Worm (Caenorhabditis elegans) whole organism, L2 larva: Measurements from ENCODE around the gene C39E9.8.

Experiments
- C34F6.9 ChIP-seq: fragments of 150-350 bp; optimal IDR thresholded peaks from 2 replicates; lab custom pipeline; 2014; ENCODE audit warnings: missing biosample characterization, missing genetic modification characterization
- F13H6.1 ChIP-seq: sonication (generic microtip); optimal IDR thresholded peaks from 2 replicates; lab custom pipeline; 2016; ENCODE audit warnings: missing genetic modification characterization, missing compliant biosample characterization
- R02D3.7 ChIP-seq: fragments of 150-350 bp; optimal IDR thresholded peaks from 2 replicates; lab custom pipeline; 2014; ENCODE audit warnings: missing biosample characterization, missing genetic modification characterization
- Y55F3AM.14 ChIP-seq: fragments of 200-800 bp; sonication (Bioruptor generic); optimal IDR thresholded peaks from 2 replicates; lab custom pipeline; 2018; ENCODE audit warnings: mild to moderate bottlenecking, missing genetic modification characterization, missing compliant biosample characterization
- alr-1 ChIP-seq: fragments of 150-350 bp; optimal IDR thresholded peaks from 2 replicates; lab custom pipeline; 2014; ENCODE audit warnings: missing biosample characterization, missing genetic modification characterization
- aly-2 ChIP-seq: fragments of 150-350 bp; optimal IDR thresholded peaks from 2 replicates; lab custom pipeline; 2014; ENCODE audit warnings: missing biosample characterization, missing genetic modification characterization
- ama-1 ChIP-seq: fragments of 150-350 bp; optimal IDR thresholded peaks from 2 replicates; lab custom pipeline; 2018; ENCODE audit warnings: inconsistent platforms
- blmp-1 ChIP-seq: sonication (generic microtip); optimal IDR thresholded peaks from 2 replicates; lab custom pipeline; 2017; ENCODE audit warnings: missing genetic modification characterization, mild to moderate bottlenecking, missing compliant biosample characterization, antibody characterized with exemption, moderate library complexity; ENCODE audit not compliant: insufficient read depth
- crh-2 ChIP-seq: sonication (generic microtip); optimal IDR thresholded peaks from 2 replicates; lab custom pipeline; 2017; ENCODE audit warnings: missing biosample characterization, missing genetic modification characterization
- dmd-4 ChIP-seq: sonication (generic microtip); optimal IDR thresholded peaks from 2 replicates; lab custom pipeline; 2017; ENCODE audit warnings: missing biosample characterization, missing genetic modification characterization
- egl-27 ChIP-seq: sonication (generic microtip); optimal IDR thresholded peaks from 3 replicates; lab custom pipeline; 2017; ENCODE audit warnings: missing biosample characterization, missing genetic modification reagents, missing genetic modification characterization
- elt-1 ChIP-seq: fragments of 150-350 bp; optimal IDR thresholded peaks from 2 replicates; lab custom pipeline; 2014; ENCODE audit warnings: missing biosample characterization, missing genetic modification characterization
- elt-3 ChIP-seq: sonication (generic microtip); optimal IDR thresholded peaks from 2 replicates; lab custom pipeline; 2017; ENCODE audit warnings: missing biosample characterization, missing genetic modification characterization
- gmeb-1 ChIP-seq: fragments of 150-350 bp; optimal IDR thresholded peaks from 2 replicates; lab custom pipeline; 2014; ENCODE audit warnings: missing biosample characterization, missing genetic modification characterization
- lin-11 ChIP-seq: fragments of 150-350 bp; sonication (generic microtip); optimal IDR thresholded peaks from 2 replicates; lab custom pipeline; 2014; ENCODE audit warnings: missing biosample characterization, missing genetic modification characterization, inconsistent platforms, mixed read lengths
- lsy-2 ChIP-seq, 2 experiments: fragments of 150-350 bp in 1 of 2; sonication (generic microtip) in 1 of 2; optimal IDR thresholded peaks; 2 replicates each; lab custom pipeline; 2014 to 2017; ENCODE audit warnings: missing biosample characterization in 2 of 2, missing genetic modification characterization in 2 of 2
- mab-5 ChIP-seq: fragments of 150-350 bp; optimal IDR thresholded peaks from 2 replicates; lab custom pipeline; 2014; ENCODE audit warnings: missing biosample characterization, missing genetic modification characterization
- nhr-10 ChIP-seq: sonication (generic microtip); optimal IDR thresholded peaks from 2 replicates; lab custom pipeline; 2017; ENCODE audit warnings: missing biosample characterization, missing genetic modification characterization
- nhr-12 ChIP-seq: fragments of 150-350 bp; optimal IDR thresholded peaks from 2 replicates; lab custom pipeline; 2014; ENCODE audit warnings: missing biosample characterization, missing genetic modification characterization
- nhr-129 ChIP-seq: fragments of 150-350 bp; optimal IDR thresholded peaks from 2 replicates; lab custom pipeline; 2014; ENCODE audit warnings: missing biosample characterization, missing genetic modification characterization
- nhr-21 ChIP-seq: fragments of 150-350 bp; optimal IDR thresholded peaks from 2 replicates; lab custom pipeline; 2014; ENCODE audit warnings: missing biosample characterization, missing genetic modification characterization
- nhr-23 ChIP-seq: fragments of 150-350 bp; optimal IDR thresholded peaks from 2 replicates; lab custom pipeline; 2014; ENCODE audit warnings: missing biosample characterization, missing genetic modification reagents, missing genetic modification characterization
- nhr-237 ChIP-seq: fragments of 150-350 bp; optimal IDR thresholded peaks from 2 replicates; lab custom pipeline; 2014; ENCODE audit warnings: missing biosample characterization, missing genetic modification characterization
- peb-1 ChIP-seq: fragments of 150-350 bp; optimal IDR thresholded peaks from 2 replicates; lab custom pipeline; 2014; ENCODE audit warnings: missing biosample characterization, missing genetic modification characterization
- sem-4 ChIP-seq: fragments of 150-350 bp; optimal IDR thresholded peaks from 2 replicates; lab custom pipeline; 2014; ENCODE audit warnings: missing biosample characterization, missing genetic modification reagents, missing genetic modification characterization
- skn-1 ChIP-seq: sonication (generic microtip); optimal IDR thresholded peaks from 2 replicates; lab custom pipeline; 2017; ENCODE audit warnings: missing biosample characterization, missing genetic modification characterization
- sma-3 ChIP-seq: sonication (generic microtip); optimal IDR thresholded peaks from 2 replicates; lab custom pipeline; 2016; ENCODE audit warnings: missing genetic modification reagents, missing genetic modification characterization, missing compliant biosample characterization
- snpc-4 ChIP-seq: fragments of 150-350 bp; optimal IDR thresholded peaks from 2 replicates; lab custom pipeline; 2014; ENCODE audit warnings: missing biosample characterization, missing genetic modification characterization
- unc-55 ChIP-seq: fragments of 150-350 bp; sonication (generic microtip); optimal IDR thresholded peaks from 3 replicates; lab custom pipeline; 2014; ENCODE audit warnings: missing biosample characterization, missing genetic modification reagents, missing genetic modification characterization
- unc-62 ChIP-seq: fragments of 150-350 bp; optimal IDR thresholded peaks from 2 replicates; lab custom pipeline; 2014; ENCODE audit warnings: missing biosample characterization, missing genetic modification reagents, missing genetic modification characterization
- zag-1 ChIP-seq: fragments of 150-350 bp; optimal IDR thresholded peaks from 2 replicates; lab custom pipeline; 2014; ENCODE audit warnings: missing biosample characterization, missing genetic modification characterization
- ztf-1 ChIP-seq: fragments of 200-800 bp; sonication (Bioruptor generic); conservative IDR thresholded peaks from 2 replicates; pipeline ENCODE4 v1.3.6; 2022; ENCODE audit warnings: missing genetic modification characterization, missing compliant biosample characterization
- ztf-11 ChIP-seq: sonication (generic microtip); optimal IDR thresholded peaks from 2 replicates; lab custom pipeline; 2017; ENCODE audit warnings: missing biosample characterization, missing genetic modification characterization
- ztf-4 ChIP-seq: fragments of 150-350 bp; optimal IDR thresholded peaks from 2 replicates; lab custom pipeline; 2014; ENCODE audit warnings: missing biosample characterization, missing genetic modification characterization

C39E9.8 gene

DNA sequence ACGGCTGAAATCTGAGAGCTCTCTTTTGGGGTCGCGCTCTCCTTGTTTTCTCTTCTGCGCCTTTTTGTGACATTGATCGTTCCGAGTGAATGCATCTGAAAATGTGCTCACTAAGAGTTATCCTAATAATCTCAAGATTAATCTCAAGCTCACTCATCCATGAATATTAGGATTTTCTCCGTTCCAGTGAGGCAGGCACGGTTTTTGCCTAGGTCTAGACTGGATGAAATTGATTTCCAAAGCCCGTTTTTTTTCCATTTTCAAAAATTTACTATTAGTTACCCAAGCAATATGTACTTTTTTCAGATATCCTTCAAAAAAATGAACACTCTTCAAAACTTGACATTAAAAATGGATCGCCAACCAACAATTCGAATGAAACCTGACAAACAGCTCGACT is 37.2 kb upstream of the C39E9.8 start, which contains the start of gene amt-2:
TSS of gene amt-2 (plus strand) at position 301 of the 400 bp plus-strand sequence.
- TF ChIP-seq Y55F3AM.14 (GFP tag; lab: Kevin White, UChicago), result no peak
- TF ChIP-seq blmp-1 (tag; lab: Kevin White, UChicago), result no peak

DNA sequence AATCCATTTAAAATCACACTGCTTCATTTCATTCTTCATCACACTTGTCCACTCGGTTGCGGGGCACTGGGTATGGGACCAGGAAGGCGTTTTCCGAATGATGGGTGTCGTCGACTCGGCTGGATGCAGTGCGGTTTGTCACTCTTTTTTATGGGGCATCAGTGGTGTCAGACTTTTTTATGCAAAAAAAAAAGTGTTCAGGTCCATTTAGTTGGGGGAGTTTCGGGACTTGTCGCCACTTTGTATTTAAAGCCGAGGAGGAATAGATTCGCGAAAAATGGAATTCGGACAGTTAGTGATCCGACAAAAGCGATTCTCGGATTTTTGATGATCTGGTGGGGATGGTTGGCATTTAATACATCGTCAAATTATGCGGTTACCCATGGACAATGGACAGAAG is 34.3 kb upstream of the C39E9.8 start:
- TF ChIP-seq nhr-237 (tag; lab: Kevin White, UChicago), result no peak
- TF ChIP-seq nhr-12 (tag; lab: Kevin White, UChicago), result no peak
- TF ChIP-seq lin-11, result no peak
- no peak for TF ChIP-seq aly-2 (tag; lab: Kevin White, UChicago)
- TF ChIP-seq elt-3 (tag; lab: Kevin White, UChicago), result no peak
- no peak for TF ChIP-seq C34F6.9 (tag; lab: Kevin White, UChicago)
- TF ChIP-seq ama-1 (lab: Kevin White, UChicago), result no peak
- TF ChIP-seq peb-1, result no peak
- TF ChIP-seq unc-55, result no peak
- no peak for TF ChIP-seq elt-1 (tag; lab: Kevin White, UChicago)
- TF ChIP-seq alr-1, result no peak
- TF ChIP-seq ztf-4 (tag; lab: Kevin White, UChicago), result no peak
- TF ChIP-seq nhr-21 (tag; lab: Kevin White, UChicago), result no peak
- TF ChIP-seq ztf-11 (tag; lab: Kevin White, UChicago), result no peak
- no peak for TF ChIP-seq nhr-23
- TF ChIP-seq ztf-1 (GFP tag; lab: Robert Waterston, UW), result no peak
- TF ChIP-seq unc-62, result no peak

DNA sequence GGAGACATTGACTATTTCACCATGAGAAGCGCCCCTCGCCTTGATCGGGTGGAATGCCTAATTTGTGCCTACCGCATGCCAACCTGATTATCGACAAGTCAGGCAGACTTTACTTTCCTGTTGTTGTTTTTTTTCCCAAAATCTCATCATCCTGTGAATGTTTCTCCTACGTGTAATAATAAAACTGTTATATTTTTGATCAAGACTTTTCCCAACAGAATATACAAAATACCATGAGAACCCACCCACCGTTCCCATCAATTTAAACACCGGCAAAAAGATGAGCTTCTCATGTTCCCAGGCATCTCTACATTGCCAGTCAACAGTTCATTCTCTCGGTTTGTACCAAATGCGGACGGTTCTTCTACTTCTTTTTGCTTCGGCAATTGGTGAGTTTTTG is 32.4 kb upstream of the C39E9.8 start, which contains the start of gene scl-9:
TSS of gene scl-9 (plus strand) at position 301 of the 400 bp plus-strand sequence.
- TF ChIP-seq snpc-4 (tag; lab: Kevin White, UChicago) (no peak), gmeb-1 (tag; lab: Kevin White, UChicago) (no peak), R02D3.7 (no peak), alr-1 (no peak), nhr-21 (tag; lab: Kevin White, UChicago) (no peak), sma-3 (GFP tag; lab: Kevin White, UChicago) (no peak), F13H6.1 (tag; lab: Kevin White, UChicago) (no peak), elt-3 (tag; lab: Kevin White, UChicago) (no peak), unc-62 (no peak), egl-27 (no peak), crh-2 (tag; lab: Kevin White, UChicago) (no peak), peb-1 (no peak), nhr-129 (tag; lab: Kevin White, UChicago) (no peak), nhr-12 (tag; lab: Kevin White, UChicago) (no peak), skn-1 (tag; lab: Kevin White, UChicago) (no peak), zag-1 (tag; lab: Kevin White, UChicago) (no peak), unc-55 (no peak)
- TF ChIP-seq, all 48 proteins: peak for 0

DNA sequence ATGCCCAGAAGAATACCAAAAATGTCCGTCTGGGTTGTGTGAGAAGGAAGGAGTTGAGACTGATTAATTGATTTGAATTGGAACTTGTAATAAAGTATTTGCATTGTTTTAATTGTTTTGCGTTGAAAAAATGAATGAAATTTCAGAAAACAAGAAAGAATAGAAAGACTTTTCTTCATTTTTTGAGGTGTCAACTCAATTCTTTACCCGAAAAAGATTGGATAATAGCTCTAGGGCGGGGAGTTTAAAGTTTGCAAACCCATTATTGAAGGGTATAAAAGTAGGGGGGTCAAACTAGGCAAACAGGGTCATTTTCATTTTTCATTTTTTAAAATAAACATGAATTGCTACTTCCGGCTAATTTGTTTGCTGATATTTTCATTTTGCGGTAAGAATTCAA is 31.1 kb upstream of the C39E9.8 start, which contains the start of gene scl-10:
TSS of gene scl-10 (plus strand) at position 301 of the 400 bp plus-strand sequence.
- TF ChIP-seq sma-3 (GFP tag; lab: Kevin White, UChicago) (no peak), ama-1 (lab: Kevin White, UChicago) (no peak), nhr-12 (tag; lab: Kevin White, UChicago) (no peak), C34F6.9 (tag; lab: Kevin White, UChicago) (no peak)

DNA sequence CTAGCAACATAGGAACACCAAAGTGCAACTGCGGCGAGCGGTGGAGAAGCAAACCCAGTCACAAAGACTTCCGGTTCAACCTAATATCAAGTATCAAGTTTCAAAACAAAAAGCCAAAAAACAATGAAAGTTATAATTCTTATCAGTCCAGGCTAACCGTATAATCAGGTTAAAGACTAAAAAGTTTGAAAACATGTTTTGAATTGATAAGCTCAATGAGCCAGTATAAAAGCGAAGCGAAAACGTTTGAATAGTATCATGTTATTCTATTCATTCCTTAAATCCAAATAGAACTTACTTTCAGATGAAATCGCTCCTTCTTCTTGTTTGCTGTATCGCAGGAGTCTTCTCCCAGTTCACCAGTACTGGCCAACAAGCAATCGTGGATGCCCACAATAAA is 28.2 kb upstream of the C39E9.8 start, which contains the start of gene scl-11:
TSS of gene scl-11 (plus strand) at position 301 of the 400 bp plus-strand sequence.
- TF ChIP-seq nhr-10 (no peak), dmd-4 (tag; lab: Kevin White, UChicago) (no peak), alr-1 (no peak)
- TF ChIP-seq, all 48 proteins: peak for 0

DNA sequence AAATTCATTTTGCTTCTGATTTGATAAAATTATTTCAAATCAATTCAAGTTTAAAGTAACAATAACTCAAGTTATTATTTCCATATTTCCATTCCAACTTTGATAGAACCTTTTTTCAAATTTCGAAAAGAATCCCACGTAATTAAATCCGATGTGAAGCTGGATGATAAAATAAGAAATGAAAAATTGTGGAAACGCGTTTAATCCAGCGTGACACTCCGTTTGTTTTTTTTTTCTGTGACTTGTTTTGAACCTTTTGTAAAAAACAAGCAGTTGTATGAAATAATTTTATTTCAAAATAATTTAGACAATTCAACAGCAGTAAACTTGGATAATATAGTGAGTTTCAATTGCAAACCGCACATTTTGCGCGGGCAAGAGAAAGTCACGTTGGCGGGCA is 26.7 kb upstream of the C39E9.8 start, which contains the start of gene F49E11.7:
TSS of gene F49E11.7 (plus strand) at position 301 of the 400 bp plus-strand sequence.
- no peak for TF ChIP-seq aly-2 (tag; lab: Kevin White, UChicago)
- TF ChIP-seq C34F6.9 (tag; lab: Kevin White, UChicago), result no peak
- no peak for TF ChIP-seq lsy-2 (tag; optimal IDR thresholded peaks at IDR 0.05; lab: Kevin White, UChicago)
- no peak for TF ChIP-seq sem-4
- TF ChIP-seq mab-5 (tag; lab: Kevin White, UChicago), result no peak
- TF ChIP-seq nhr-12 (tag; lab: Kevin White, UChicago), result no peak
- TF ChIP-seq dmd-4 (tag; lab: Kevin White, UChicago), result no peak
- TF ChIP-seq nhr-10, result no peak
- no peak for TF ChIP-seq ztf-11 (tag; lab: Kevin White, UChicago)
